Worm (Caenorhabditis elegans) whole organism, early embryonic: ENCODE data around the gene clec-58.
"Not testable (repeated sequence)": the region's sequence is repeated elsewhere in the genome, so short reads cannot be mapped to it uniquely, and the experiment has no call there.

Source experiments
- B0310.2 ChIP-seq: sonication (generic microtip); optimal IDR thresholded peaks from 2 replicates; lab custom pipeline; 2016; ENCODE audit warnings: mild to moderate bottlenecking, missing genetic modification characterization, missing compliant biosample characterization
- F13C5.2 ChIP-seq: sonication (generic microtip); optimal IDR thresholded peaks from 2 replicates; lab custom pipeline; 2017; ENCODE audit warnings: mild to moderate bottlenecking, missing genetic modification characterization, inconsistent platforms, missing compliant biosample characterization
- aly-1 ChIP-seq: sonication (generic microtip); optimal IDR thresholded peaks from 2 replicates; lab custom pipeline; 2016; ENCODE audit warnings: missing genetic modification characterization, missing compliant biosample characterization
- ama-1 ChIP-seq: fragments of 150-350 bp; optimal IDR thresholded peaks from 2 replicates; lab custom pipeline; 2014
- ceh-13 ChIP-seq: fragments of 200-800 bp; sonication (Bioruptor generic); optimal IDR thresholded peaks from 2 replicates; lab custom pipeline; 2018; ENCODE audit warnings: mild to moderate bottlenecking, missing genetic modification characterization, missing compliant biosample characterization
- ceh-36 ChIP-seq: sonication (generic microtip); optimal IDR thresholded peaks from 2 replicates; lab custom pipeline; 2016; ENCODE audit warnings: missing genetic modification characterization, inconsistent platforms, missing compliant biosample characterization
- ets-7 ChIP-seq: sonication (generic microtip); optimal IDR thresholded peaks from 2 replicates; lab custom pipeline; 2016; ENCODE audit warnings: missing genotype, missing genetic modification characterization, missing compliant biosample characterization
- flt-1 ChIP-seq: fragments of 200-800 bp; sonication (Bioruptor generic); IDR thresholded peaks from 2 replicates; pipeline ENCODE4 v1.3.6; 2022; ENCODE audit warnings: missing genetic modification characterization, missing compliant biosample characterization
- hmbx-1 ChIP-seq: sonication (generic microtip); optimal IDR thresholded peaks from 2 replicates; lab custom pipeline; 2016; ENCODE audit warnings: mild to moderate bottlenecking, missing genetic modification characterization, missing compliant biosample characterization
- hmg-4 ChIP-seq: fragments of 200-800 bp; sonication (Bioruptor generic); optimal IDR thresholded peaks from 2 replicates; lab custom pipeline; 2018; ENCODE audit warnings: mild to moderate bottlenecking, missing genetic modification characterization, missing compliant biosample characterization
- hnd-1 ChIP-seq: sonication (generic microtip); optimal IDR thresholded peaks from 2 replicates; lab custom pipeline; 2016; ENCODE audit warnings: missing genetic modification characterization, missing compliant biosample characterization
- pes-1 ChIP-seq: fragments of 200-800 bp; sonication (Bioruptor generic); IDR thresholded peaks from 2 replicates; pipeline ENCODE4 v1.3.6; 2022; ENCODE audit warnings: missing genetic modification reagents, missing genetic modification characterization, missing compliant biosample characterization
- scrt-1 ChIP-seq: fragments of 200-800 bp; sonication (Bioruptor generic); IDR thresholded peaks from 2 replicates; pipeline ENCODE4 v1.3.6; 2022; ENCODE audit warnings: missing genetic modification characterization, missing compliant biosample characterization
- sea-1 ChIP-seq: fragments of 200-800 bp; sonication (Bioruptor generic); conservative IDR thresholded peaks from 2 replicates; pipeline ENCODE4 v1.3.6; 2022; ENCODE audit warnings: missing genetic modification characterization, missing compliant biosample characterization
- tbx-11 ChIP-seq: fragments of 200-800 bp; sonication (Bioruptor generic); IDR thresholded peaks from 2 replicates; pipeline ENCODE4 v1.3.6; 2022; ENCODE audit warnings: missing genetic modification characterization, missing compliant biosample characterization
- tbx-37 ChIP-seq: fragments of 200-800 bp; sonication (Bioruptor generic); conservative IDR thresholded peaks from 2 replicates; pipeline ENCODE4 v1.3.6; 2022; ENCODE audit warnings: missing genetic modification reagents, missing genetic modification characterization, missing compliant biosample characterization
- tra-4 ChIP-seq: sonication (generic microtip); optimal IDR thresholded peaks from 2 replicates; lab custom pipeline; 2017; ENCODE audit warnings: missing genetic modification characterization, missing compliant biosample characterization

The clec-58 gene

DNA sequence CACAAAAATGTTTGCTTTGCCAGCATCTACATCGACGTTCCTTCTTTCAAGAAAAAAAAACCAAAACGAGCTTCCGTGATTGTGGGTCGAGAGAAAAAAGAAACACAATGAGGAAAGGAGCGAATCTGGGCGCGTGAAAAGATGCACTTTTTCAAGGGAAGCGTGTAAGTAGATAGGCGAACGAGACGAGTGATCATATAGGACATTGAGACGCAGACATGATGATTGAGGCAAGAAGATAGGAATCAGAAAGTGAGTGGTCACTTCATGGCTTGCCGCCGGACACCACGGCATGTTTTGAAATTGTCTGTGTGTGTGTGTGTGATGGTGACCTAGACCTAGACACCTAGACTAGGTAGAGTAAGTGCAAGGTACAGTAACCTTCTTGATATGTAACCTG is 25.6 kb upstream of the clec-58 start:
- TF ChIP-seq flt-1 (no peak), ama-1 (no peak), F13C5.2 (peak; percentile 28), ceh-36 (tag; lab: Kevin White, UChicago) (no peak), hmg-4 (GFP tag; lab: Kevin White, UChicago) (peak; percentile 34), B0310.2 (tag; lab: Kevin White, UChicago) (no peak)

DNA sequence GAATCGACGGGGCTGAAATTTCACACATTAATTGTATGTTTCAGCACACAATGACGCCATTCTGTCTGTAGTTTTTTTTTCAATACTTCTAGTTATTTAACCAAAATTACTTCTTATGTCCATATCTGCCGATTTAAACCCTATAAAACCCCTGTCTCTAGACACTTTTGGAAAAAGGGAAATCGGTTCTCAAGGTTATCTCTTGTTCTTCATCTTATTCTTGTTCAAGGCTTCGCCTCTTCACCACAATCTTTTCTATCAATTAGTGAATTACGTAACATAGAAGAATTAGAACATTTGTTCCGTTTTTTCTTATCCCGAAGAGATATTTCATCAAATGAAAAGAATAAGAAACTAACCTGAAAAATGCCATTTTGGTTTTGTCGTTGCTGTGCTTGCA is 24.7 kb upstream of the clec-58 start:
- TF ChIP-seq scrt-1 (GFP tag; lab: Robert Waterston, UW) = no peak
- no peak for TF ChIP-seq pes-1 (GFP tag; lab: Robert Waterston, UW)
- TF ChIP-seq B0310.2 (tag; lab: Kevin White, UChicago) = no peak
- no peak for TF ChIP-seq ama-1
- no peak for TF ChIP-seq aly-1 (tag; lab: Kevin White, UChicago)
- no peak for TF ChIP-seq tbx-37
- no peak for TF ChIP-seq tra-4 (tag; lab: Kevin White, UChicago)
- TF ChIP-seq hmbx-1 (tag; lab: Kevin White, UChicago) = no peak
- TF ChIP-seq hmg-4 (GFP tag; lab: Kevin White, UChicago) = no peak
- no peak for TF ChIP-seq ceh-36 (tag; lab: Kevin White, UChicago)
- no peak for TF ChIP-seq hnd-1 (tag; lab: Kevin White, UChicago)
- TF ChIP-seq ets-7 = no peak
- no peak for TF ChIP-seq flt-1
- no peak for TF ChIP-seq ceh-13 (GFP tag; lab: Kevin White, UChicago)
- TF ChIP-seq sea-1 = no peak
- no peak for TF ChIP-seq F13C5.2

DNA sequence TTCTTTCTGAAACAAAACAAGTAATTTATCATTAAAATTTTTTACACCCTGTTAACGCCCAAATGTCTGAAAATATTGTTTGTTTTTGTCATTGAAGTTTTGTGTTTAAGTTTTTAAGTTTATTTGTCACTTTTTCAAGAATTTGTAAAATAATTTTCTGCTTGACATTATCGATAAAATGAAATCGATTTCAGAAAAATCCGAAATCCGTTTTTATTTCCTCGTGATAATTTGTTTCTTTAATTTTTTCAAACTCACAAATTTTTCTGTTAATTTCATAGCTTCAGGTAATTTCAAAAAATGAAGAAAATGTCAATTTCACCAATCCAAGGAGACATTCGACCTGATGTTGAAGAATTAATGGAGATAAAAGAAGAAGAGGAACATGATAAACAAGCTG is 20.0 kb upstream of the clec-58 start, which contains the start of gene ZK666.12:
Gene ZK666.12 (plus strand): TSS at position 301 of the 400 bp plus-strand sequence.
- TF ChIP-seq tbx-37 = no peak

DNA sequence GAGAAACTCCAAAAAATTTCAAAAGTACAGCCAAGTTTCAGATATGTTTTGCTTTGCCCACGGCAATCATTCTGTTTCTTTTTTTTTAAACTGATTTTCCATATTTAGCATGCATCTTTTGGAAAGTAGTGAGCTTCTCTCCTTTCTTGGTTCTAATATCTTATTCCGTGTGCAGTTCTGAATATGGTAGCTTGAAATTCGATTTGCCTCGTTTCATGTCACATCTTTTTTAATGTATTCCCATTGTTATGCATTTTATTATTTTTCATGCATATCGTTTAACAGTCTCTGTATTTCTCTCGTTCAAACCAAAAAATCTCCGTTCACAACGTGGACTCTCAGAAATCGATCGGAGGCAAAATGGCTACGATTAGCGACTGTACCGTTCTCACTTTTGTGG is 18.5 kb upstream of the clec-58 start, which contains the start of gene ZK666.14:
Gene ZK666.14 (plus strand): TSS at position 301 of the 400 bp plus-strand sequence.
- no peak for TF ChIP-seq ets-7
- no peak for TF ChIP-seq hnd-1 (tag; lab: Kevin White, UChicago)
- TF ChIP-seq hmbx-1 (tag; lab: Kevin White, UChicago) = no peak
- TF ChIP-seq hmg-4 (GFP tag; lab: Kevin White, UChicago) = no peak
- no peak for TF ChIP-seq flt-1
- TF ChIP-seq ceh-13 (GFP tag; lab: Kevin White, UChicago) = no peak
- no peak for TF ChIP-seq F13C5.2
- TF ChIP-seq aly-1 (tag; lab: Kevin White, UChicago) = no peak

DNA sequence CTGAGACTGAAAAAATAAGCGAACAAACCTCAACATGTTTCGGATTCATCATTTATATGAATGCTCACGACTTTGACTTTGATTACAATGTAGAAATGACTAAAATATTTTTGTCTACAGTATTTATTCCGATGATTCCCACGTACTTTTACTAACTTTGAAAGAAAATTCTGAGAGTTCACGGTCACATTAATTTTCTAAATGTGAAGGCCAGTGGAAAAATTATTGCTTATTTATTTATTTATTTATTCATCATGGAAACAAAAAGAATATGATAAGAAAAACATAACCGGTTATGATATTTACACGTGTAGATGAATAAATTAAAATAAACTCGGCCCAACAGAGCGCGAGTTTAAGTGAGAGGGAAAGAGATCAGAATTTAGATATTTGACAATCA is 17.1 kb upstream of the clec-58 start, which contains the start of gene ZK666.8:
Gene ZK666.8 (minus strand): TSS at position 101 of the 400 bp plus-strand sequence.
- TF ChIP-seq ets-7; ceh-13 (GFP tag; lab: Kevin White, UChicago); hmg-4 (GFP tag; lab: Kevin White, UChicago): not testable (repeated sequence)

DNA sequence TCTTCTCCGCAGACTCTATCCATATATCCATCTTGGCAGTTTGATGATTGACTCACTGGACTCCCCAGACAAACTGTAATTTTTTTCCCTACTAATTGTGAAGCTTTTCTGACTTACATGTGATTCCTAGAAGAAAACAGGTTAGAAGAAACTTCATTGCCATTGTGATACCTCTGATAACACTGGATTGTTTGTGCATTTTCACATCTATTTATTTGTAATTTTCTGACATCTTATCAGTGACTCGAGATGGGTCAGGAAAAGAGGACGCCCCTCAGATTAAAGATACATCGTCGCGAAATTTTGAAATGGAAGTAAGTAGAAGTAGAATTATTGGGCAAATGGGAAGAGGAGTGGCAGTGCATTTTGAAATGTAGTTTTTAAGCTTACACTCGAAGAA is 14.4 kb upstream of the clec-58 start, which contains the start of gene clec-61:
Gene clec-61 (minus strand): TSS at position 209 of the 400 bp plus-strand sequence.
- no peak for TF ChIP-seq flt-1
- TF ChIP-seq aly-1 (tag; lab: Kevin White, UChicago) = no peak

DNA sequence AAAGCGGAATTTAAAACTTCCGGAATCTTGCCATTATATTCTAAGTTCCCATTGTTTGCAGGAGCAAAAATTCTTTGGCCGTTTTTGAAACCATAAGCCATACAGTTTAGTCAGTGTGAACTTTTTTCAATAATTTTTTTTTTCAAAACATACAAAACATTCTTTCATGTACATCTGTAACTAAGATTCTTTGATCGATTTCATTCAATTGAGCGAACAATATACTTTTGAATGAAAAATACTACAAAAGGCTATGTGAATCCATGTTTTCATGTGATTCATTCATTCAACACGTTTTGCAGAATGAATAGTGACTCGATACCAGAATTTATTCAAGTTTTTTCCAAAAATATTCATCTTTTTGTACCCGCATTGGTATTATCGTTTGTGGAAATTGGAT is 10.8 kb upstream of the clec-58 start, which contains the start of gene ZK666.15:
Gene ZK666.15 (plus strand): TSS at position 301 of the 400 bp plus-strand sequence.
- TF ChIP-seq tbx-37 (no peak), scrt-1 (GFP tag; lab: Robert Waterston, UW) (no peak), F13C5.2 (no peak), tbx-11 (GFP tag; lab: Robert Waterston, UW) (no peak), hnd-1 (tag; lab: Kevin White, UChicago) (no peak), tra-4 (tag; lab: Kevin White, UChicago) (no peak), ceh-36 (tag; lab: Kevin White, UChicago) (no peak), ama-1 (no peak)

ce11 chrII:10485640-10486039 is 9.7 kb upstream of the clec-58 start:
- TF ChIP-seq ets-7 (no peak), ama-1 (no peak), sea-1 (no peak), ceh-36 (tag; lab: Kevin White, UChicago) (no peak), hmg-4 (GFP tag; lab: Kevin White, UChicago) (no peak), hmbx-1 (tag; lab: Kevin White, UChicago) (no peak), ceh-13 (GFP tag; lab: Kevin White, UChicago) (no peak), tbx-11 (GFP tag; lab: Robert Waterston, UW) (no peak), aly-1 (tag; lab: Kevin White, UChicago) (no peak), hnd-1 (tag; lab: Kevin White, UChicago) (no peak), B0310.2 (tag; lab: Kevin White, UChicago) (no peak), scrt-1 (GFP tag; lab: Robert Waterston, UW) (no peak), pes-1 (GFP tag; lab: Robert Waterston, UW) (no peak), flt-1 (no peak), tra-4 (tag; lab: Kevin White, UChicago) (no peak), F13C5.2 (no peak), tbx-37 (no peak)

DNA sequence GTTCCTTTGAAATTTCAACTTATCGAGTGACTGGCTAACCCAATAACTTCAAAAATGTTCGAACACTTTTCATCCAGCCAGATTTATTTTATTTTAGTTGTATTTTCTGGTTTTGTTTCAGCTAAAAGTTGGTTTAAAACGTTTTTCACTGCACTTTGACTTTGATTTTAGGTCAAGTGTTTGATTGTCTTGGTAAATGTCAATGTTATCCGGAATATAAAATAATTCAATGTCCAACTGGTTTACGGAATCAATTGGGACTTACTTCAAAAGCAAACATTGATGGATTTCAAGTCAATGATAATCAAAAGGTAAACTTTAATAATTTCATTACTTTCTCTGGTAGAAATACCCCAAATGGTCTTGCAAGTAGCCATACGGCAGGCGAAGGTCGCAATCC is 7.9 kb upstream of the clec-58 start:
- TF ChIP-seq hmg-4 (GFP tag; lab: Kevin White, UChicago) (no peak), flt-1 (no peak), hmbx-1 (tag; lab: Kevin White, UChicago) (no peak), tbx-37 (no peak), aly-1 (tag; lab: Kevin White, UChicago) (no peak), pes-1 (GFP tag; lab: Robert Waterston, UW) (no peak), sea-1 (no peak)
